Fruit fly (Drosophila melanogaster) whole organism, embryonic: Measurements from ENCODE around the gene Shmt.

Experiments used
- Atf3 ChIP-seq: fragments of 200-800 bp; sonication (Bioruptor generic); optimal IDR thresholded peaks from 3 replicates; lab custom pipeline; 2016; ENCODE audit warnings: missing biosample characterization, missing genetic modification characterization
- Bdp1 ChIP-seq: fragments of 200-800 bp; sonication (Bioruptor generic); optimal IDR thresholded peaks from 3 replicates; lab custom pipeline; 2016; ENCODE audit warnings: missing biosample characterization, missing genetic modification characterization
- C15 ChIP-seq: fragments of 200-800 bp; sonication (Bioruptor generic); IDR thresholded peaks from 3 replicates; pipeline ENCODE4 v1.3.6; 2022; ENCODE audit warnings: missing biosample characterization, missing genetic modification characterization
- CG10979 ChIP-seq: fragments of 200-800 bp; sonication (Bioruptor generic); optimal IDR thresholded peaks from 2 replicates; lab custom pipeline; 2018; ENCODE audit warnings: missing biosample characterization, mild to moderate bottlenecking, missing genetic modification characterization, moderate library complexity
- CG11504 ChIP-seq: fragments of 200-800 bp; sonication (Bioruptor generic); optimal IDR thresholded peaks from 3 replicates; lab custom pipeline; 2019; ENCODE audit warnings: missing biosample characterization, mild to moderate bottlenecking, missing genetic modification characterization, moderate library complexity
- CG12236 ChIP-seq: fragments of 200-800 bp; sonication (Bioruptor generic); optimal IDR thresholded peaks from 2 replicates; lab custom pipeline; 2016; ENCODE audit warnings: missing biosample characterization, missing genetic modification characterization
- CG12659 ChIP-seq: fragments of 200-800 bp; sonication (Bioruptor generic); optimal IDR thresholded peaks from 3 replicates; lab custom pipeline; 2017; ENCODE audit warnings: mild to moderate bottlenecking, missing biosample characterization, missing genetic modification reagents, missing genetic modification characterization
- CG13424 ChIP-seq: fragments of 200-800 bp; sonication (Bioruptor generic); optimal IDR thresholded peaks from 2 replicates; lab custom pipeline; 2019; ENCODE audit warnings: missing biosample characterization, mild to moderate bottlenecking, missing genetic modification characterization, moderate library complexity
- CG17328 ChIP-seq: fragments of 200-800 bp; sonication (Bioruptor generic); IDR thresholded peaks from 2 replicates; pipeline ENCODE4 v1.3.6; 2022; ENCODE audit warnings: missing biosample characterization, missing genetic modification characterization
- CG3065 ChIP-seq: fragments of 200-800 bp; sonication (Bioruptor generic); optimal IDR thresholded peaks from 2 replicates; lab custom pipeline; 2016; ENCODE audit warnings: missing biosample characterization, missing genetic modification characterization
- CG31388 ChIP-seq: fragments of 200-800 bp; sonication (Bioruptor generic); optimal IDR thresholded peaks from 2 replicates; lab custom pipeline; 2016; ENCODE audit warnings: missing biosample characterization, missing genetic modification characterization
- CG3838 ChIP-seq: fragments of 200-800 bp; sonication (Bioruptor generic); optimal IDR thresholded peaks from 3 replicates; lab custom pipeline; 2016; ENCODE audit warnings: missing biosample characterization, missing genetic modification characterization
- CG3847 ChIP-seq: fragments of 200-800 bp; sonication (Bioruptor generic); IDR thresholded peaks from 2 replicates; pipeline ENCODE4 v1.3.6; 2022; ENCODE audit warnings: missing biosample characterization, missing genetic modification characterization
- CG3995 ChIP-seq: fragments of 200-800 bp; sonication (Bioruptor generic); optimal IDR thresholded peaks from 3 replicates; lab custom pipeline; 2016; ENCODE audit warnings: missing biosample characterization, missing genetic modification characterization
- CG8290 ChIP-seq, 3 experiments: fragments of 200-800 bp; sonication (Bioruptor generic); optimal IDR thresholded peaks; 2 replicates each; lab custom pipeline; 2016 to 2019; ENCODE audit warnings: missing biosample characterization in 3 of 3, missing genetic modification characterization in 3 of 3, mild to moderate bottlenecking in 2 of 3, moderate library complexity in 1 of 3
- CG8359 ChIP-seq: fragments of 200-800 bp; sonication (Bioruptor generic); optimal IDR thresholded peaks from 2 replicates; lab custom pipeline; 2017; ENCODE audit warnings: missing biosample characterization, mild to moderate bottlenecking, missing genetic modification characterization, borderline replicate concordance
- CG8944 ChIP-seq: fragments of 200-800 bp; sonication (Bioruptor generic); optimal IDR thresholded peaks from 3 replicates; lab custom pipeline; 2016; ENCODE audit warnings: missing biosample characterization, missing genetic modification characterization
- CG9817 ChIP-seq: fragments of 200-800 bp; sonication (Bioruptor generic); optimal IDR thresholded peaks from 2 replicates; lab custom pipeline; 2018; ENCODE audit warnings: missing biosample characterization, mild to moderate bottlenecking, missing genetic modification characterization, moderate library complexity
- CHES-1-like ChIP-seq: fragments of 200-800 bp; sonication (Bioruptor generic); optimal IDR thresholded peaks from 2 replicates; lab custom pipeline; 2016; ENCODE audit warnings: missing biosample characterization, missing genetic modification characterization
- Dip2 ChIP-seq: fragments of 200-800 bp; sonication (Bioruptor generic); IDR thresholded peaks from 2 replicates; pipeline ENCODE4 v1.3.6; 2022; ENCODE audit warnings: missing biosample characterization, missing genetic modification characterization
- Dip3 ChIP-seq: fragments of 200-800 bp; sonication (Bioruptor generic); optimal IDR thresholded peaks from 3 replicates; lab custom pipeline; 2016; ENCODE audit warnings: missing biosample characterization, missing genetic modification characterization
- Dref ChIP-seq: fragments of 200-800 bp; sonication (Bioruptor generic); IDR thresholded peaks from 2 replicates; pipeline ENCODE4 v1.3.6; 2022; ENCODE audit warnings: missing biosample characterization, missing genetic modification characterization
- Drgx ChIP-seq: fragments of 200-800 bp; sonication (Bioruptor generic); IDR thresholded peaks from 2 replicates; pipeline ENCODE4 v1.3.6; 2022; ENCODE audit warnings: missing biosample characterization, missing genetic modification characterization
- Elba2 ChIP-seq: fragments of 200-800 bp; sonication (Bioruptor generic); optimal IDR thresholded peaks from 3 replicates; lab custom pipeline; 2016; ENCODE audit warnings: missing biosample characterization, missing genetic modification characterization
- H15 ChIP-seq: fragments of 200-800 bp; sonication (Bioruptor generic); IDR thresholded peaks from 3 replicates; pipeline ENCODE4 v1.3.6; 2022; ENCODE audit warnings: missing biosample characterization, missing genetic modification characterization
- Hmx ChIP-seq: fragments of 200-800 bp; sonication (Bioruptor generic); optimal IDR thresholded peaks from 2 replicates; lab custom pipeline; 2016; ENCODE audit warnings: missing biosample characterization, missing genetic modification characterization
- Jarid2 ChIP-seq: fragments of 200-800 bp; sonication (Bioruptor generic); optimal IDR thresholded peaks from 3 replicates; lab custom pipeline; 2017; ENCODE audit warnings: mild to moderate bottlenecking, missing biosample characterization, missing genetic modification reagents, missing genetic modification characterization
- MBD-R2 ChIP-seq: fragments of 200-800 bp; sonication (Bioruptor generic); IDR thresholded peaks from 2 replicates; pipeline ENCODE4 v1.3.6; 2022; ENCODE audit warnings: missing biosample characterization, missing genetic modification characterization
- Meics ChIP-seq: fragments of 200-800 bp; sonication (Bioruptor generic); optimal IDR thresholded peaks from 2 replicates; lab custom pipeline; 2017; ENCODE audit warnings: missing biosample characterization, mild to moderate bottlenecking, missing genetic modification characterization
- Oaz ChIP-seq: fragments of 200-800 bp; sonication (Bioruptor generic); IDR thresholded peaks from 2 replicates; pipeline ENCODE4 v1.3.6; 2022; ENCODE audit warnings: missing biosample characterization, missing genetic modification characterization
- Optix ChIP-seq: fragments of 200-800 bp; sonication (Bioruptor generic); IDR thresholded peaks from 3 replicates; pipeline ENCODE4 v1.3.6; 2022; ENCODE audit warnings: missing biosample characterization, missing genetic modification characterization
- Rfx ChIP-seq: fragments of 200-800 bp; sonication (Bioruptor generic); IDR thresholded peaks from 2 replicates; pipeline ENCODE4 v1.3.6; 2022; ENCODE audit warnings: missing biosample characterization, missing genetic modification characterization
- Sox102F ChIP-seq: fragments of 200-800 bp; sonication (Bioruptor generic); optimal IDR thresholded peaks from 2 replicates; lab custom pipeline; 2018; ENCODE audit warnings: missing biosample characterization, mild to moderate bottlenecking, missing genetic modification characterization, moderate library complexity
- ash1 ChIP-seq: fragments of 200-800 bp; sonication (Bioruptor generic); optimal IDR thresholded peaks from 2 replicates; lab custom pipeline; 2018; ENCODE audit warnings: missing biosample characterization, mild to moderate bottlenecking, missing genetic modification characterization
- bab2 ChIP-seq: fragments of 200-800 bp; sonication (Bioruptor generic); optimal IDR thresholded peaks from 2 replicates; lab custom pipeline; 2016; ENCODE audit warnings: missing biosample characterization, missing genetic modification characterization
- chif ChIP-seq, 2 experiments: fragments of 200-800 bp; sonication (Bioruptor generic); optimal IDR thresholded peaks; 3 replicates each; lab custom pipeline; 2016; ENCODE audit warnings: missing biosample characterization in 2 of 2, missing genetic modification characterization in 2 of 2
- en ChIP-seq: fragments of 200-800 bp; sonication (Bioruptor generic); optimal IDR thresholded peaks from 2 replicates; lab custom pipeline; 2016; ENCODE audit warnings: missing biosample characterization, missing genetic modification characterization
- exex ChIP-seq: fragments of 200-800 bp; sonication (Bioruptor generic); optimal IDR thresholded peaks from 4 replicates; lab custom pipeline; 2018; ENCODE audit warnings: missing biosample characterization, mild to moderate bottlenecking, missing genetic modification characterization, moderate library complexity
- gsb ChIP-seq: fragments of 200-800 bp; sonication (Bioruptor generic); IDR thresholded peaks from 2 replicates; pipeline ENCODE4 v1.3.6; 2022; ENCODE audit warnings: missing biosample characterization, missing genetic modification characterization
- ken ChIP-seq: fragments of 200-800 bp; sonication (Bioruptor generic); IDR thresholded peaks from 3 replicates; pipeline ENCODE4 v1.3.6; 2022; ENCODE audit warnings: missing biosample characterization, missing genetic modification characterization
- lab ChIP-seq: fragments of 200-800 bp; sonication (Bioruptor generic); optimal IDR thresholded peaks from 3 replicates; lab custom pipeline; 2017; ENCODE audit warnings: missing biosample characterization, missing genetic modification characterization, mild to moderate bottlenecking, moderate library complexity, missing genetic modification reagents
- oc ChIP-seq: fragments of 200-800 bp; sonication (Bioruptor generic); optimal IDR thresholded peaks from 2 replicates; lab custom pipeline; 2018; ENCODE audit warnings: missing biosample characterization, mild to moderate bottlenecking, missing genetic modification characterization, moderate library complexity
- ranshi ChIP-seq: fragments of 200-800 bp; sonication (Bioruptor generic); IDR thresholded peaks from 2 replicates; pipeline ENCODE4 v1.3.6; 2022; ENCODE audit warnings: missing biosample characterization, missing genetic modification characterization
- rib ChIP-seq: fragments of 200-800 bp; sonication (Bioruptor generic); IDR thresholded peaks from 2 replicates; pipeline ENCODE4 v1.3.6; 2022; ENCODE audit warnings: missing biosample characterization, missing genetic modification characterization
- row ChIP-seq: fragments of 200-800 bp; sonication (Bioruptor generic); IDR thresholded peaks from 3 replicates; pipeline ENCODE4 v1.3.6; 2022; ENCODE audit warnings: missing biosample characterization, missing genetic modification characterization
- sob ChIP-seq: fragments of 200-800 bp; sonication (Bioruptor generic); IDR thresholded peaks from 2 replicates; pipeline ENCODE4 v1.3.6; 2022; ENCODE audit warnings: missing biosample characterization, missing genetic modification characterization
- ttk ChIP-seq: fragments of 200-800 bp; sonication (Bioruptor generic); IDR thresholded peaks from 2 replicates; pipeline ENCODE4 v2.1.2; 2022; ENCODE audit warnings: missing biosample characterization, missing genetic modification characterization
- wdn ChIP-seq: fragments of 200-800 bp; sonication (Bioruptor generic); IDR thresholded peaks from 2 replicates; pipeline ENCODE4 v1.3.6; 2022; ENCODE audit warnings: missing biosample characterization, missing genetic modification characterization
- zf30C ChIP-seq: fragments of 200-800 bp; sonication (Bioruptor generic); optimal IDR thresholded peaks from 3 replicates; lab custom pipeline; 2018; ENCODE audit warnings: missing biosample characterization, mild to moderate bottlenecking, missing genetic modification characterization

Shmt gene

dm6 chrX:5891666-5892444 lies 24.7 kb downstream of the Shmt start (continued):
- TF ChIP-seq en (GFP tag; lab: Kevin White, UChicago) (no peak), Dip3 (peak; percentile 75), Atf3 (GFP tag; lab: Kevin White, UChicago) (no peak), CG8944 (GFP tag; lab: Kevin White, UChicago) (peak; percentile 20), CHES-1-like (GFP tag; lab: Kevin White, UChicago) (peak; percentile 31), ranshi (peak; percentile 61), Elba2 (GFP tag; lab: Kevin White, UChicago) (no peak), CG17328 (GFP tag; lab: Robert Waterston, UW) (peak; percentile 39; the same call in 1 of the 2 replicates), Sox102F (GFP tag; lab: Kevin White, UChicago) (peak; percentile 20), CG3065 (GFP tag; lab: Kevin White, UChicago) (peak; percentile 5), sob (GFP tag; lab: Robert Waterston, UW) (peak; percentile 43), wdn (GFP tag; lab: Robert Waterston, UW) (peak; percentile 40; the same call in 1 of the 2 replicates), exex (tag; lab: Kevin White, UChicago) (peak; percentile 10), zf30C (GFP tag; lab: Kevin White, UChicago) (peak; percentile 16), CG10979 (peak; percentile 15), Drgx (GFP tag; lab: Robert Waterston, UW) (peak; percentile 52)

dm6 chrX:5888933-5889332 lies 27.7 kb downstream of the Shmt start:
- no peak for TF ChIP-seq gsb (GFP tag; lab: Robert Waterston, UW)
- peak; percentile 2 for TF ChIP-seq CG9817 (tag; lab: Kevin White, UChicago)
- no peak for TF ChIP-seq CG3995
- no peak for TF ChIP-seq Hmx
- peak; percentile 10 for TF ChIP-seq Meics (GFP tag; lab: Kevin White, UChicago)
- peak; percentile 12 for TF ChIP-seq CG12659
- no peak for TF ChIP-seq CG8290 (GFP tag; optimal IDR thresholded peaks at IDR 0.05; lab: Kevin White, UChicago)
- TF ChIP-seq CG8290 (tag; optimal IDR thresholded peaks at IDR 0.05; lab: Kevin White, UChicago) = peak in 1 of 2 experiments; percentile 51
- no peak for TF ChIP-seq CG8359 (GFP tag; lab: Kevin White, UChicago)
- peak; percentile 52 for TF ChIP-seq oc
- no peak for TF ChIP-seq Dip2
- TF ChIP-seq ash1 (GFP tag; lab: Kevin White, UChicago) = no peak
- no peak for TF ChIP-seq ttk (GFP tag; lab: Robert Waterston, UW)
- TF ChIP-seq CG12236 (GFP tag; lab: Kevin White, UChicago) = no peak
- no peak for TF ChIP-seq H15 (GFP tag; lab: Robert Waterston, UW)
- TF ChIP-seq Jarid2 (GFP tag; lab: Kevin White, UChicago) = no peak
- TF ChIP-seq C15 (GFP tag; lab: Robert Waterston, UW) = no peak
- TF ChIP-seq Rfx = 0 out of 2 replicates have a peak, but pooled peaks have one; percentile 22
- TF ChIP-seq rib (GFP tag; lab: Robert Waterston, UW) = no peak
- TF ChIP-seq CG3838 (GFP tag; lab: Kevin White, UChicago) = no peak
- TF ChIP-seq CG3847 = no peak
- TF ChIP-seq Dref (GFP tag; lab: Robert Waterston, UW) = no peak
- TF ChIP-seq Bdp1 (GFP tag; lab: Kevin White, UChicago) = no peak
- no peak for TF ChIP-seq CG31388 (GFP tag; lab: Kevin White, UChicago)
- TF ChIP-seq Oaz (GFP tag; lab: Robert Waterston, UW) = no peak
- TF ChIP-seq chif (GFP tag; optimal IDR thresholded peaks at IDR 0.05; lab: Kevin White, UChicago) = peak in 1 of 2 experiments; percentile 13
- 0 out of 3 replicates have a peak, but pooled peaks have one; percentile 48 for TF ChIP-seq ken (GFP tag; lab: Robert Waterston, UW)
- TF ChIP-seq CG11504 (tag; lab: Kevin White, UChicago) = peak; percentile 42
- peak; percentile 80 for TF ChIP-seq row (GFP tag; lab: Robert Waterston, UW)
- TF ChIP-seq Optix (GFP tag; lab: Robert Waterston, UW) = peak; percentile 16; the same call in 1 of the 3 replicates
- TF ChIP-seq lab = peak; percentile 35
- peak; percentile 36 for TF ChIP-seq CG13424 (tag; lab: Kevin White, UChicago)
- TF ChIP-seq bab2 = peak; percentile 6
- TF ChIP-seq MBD-R2 (GFP tag; lab: Robert Waterston, UW) = no peak
